Fruit fly (Drosophila melanogaster): Measurements from ENCODE around the gene RpS10b.

Gene RpS10b

DNA sequence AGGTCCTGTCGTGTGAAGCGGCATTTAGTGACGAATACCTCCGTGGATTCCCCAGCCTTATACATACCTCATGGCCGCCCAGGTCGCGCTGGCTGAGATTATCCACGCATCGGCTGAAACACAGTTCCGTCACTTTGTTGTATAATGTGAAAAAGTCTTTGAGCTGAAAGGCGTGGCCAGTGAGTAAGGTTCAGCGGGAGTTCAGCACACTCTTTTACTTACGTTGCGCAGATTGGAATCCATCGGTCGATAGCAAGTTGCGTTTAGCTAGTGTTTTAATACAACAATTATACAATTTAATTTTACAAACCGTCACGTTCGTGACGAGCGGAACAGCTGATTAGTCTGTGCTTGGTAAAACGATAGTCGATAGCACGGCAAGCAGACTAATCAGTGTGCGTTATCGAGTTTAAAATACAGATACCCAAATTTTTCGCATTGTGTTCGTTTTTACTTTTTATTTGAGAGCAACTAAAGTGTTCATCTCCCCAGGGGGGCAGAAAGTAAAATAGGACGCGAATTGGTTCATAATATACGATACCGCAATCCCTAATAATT lies 20.4 kb downstream of the RpS10b start, which contains the start of the genes Pstk and Tim9b (continued):
- TF ChIP-seq CG2116 (GFP tag; optimal IDR thresholded peaks at IDR 0.05) (peak; percentile 89), CG2129 (GFP tag; IDR thresholded peaks at IDR 0.05; ENCODE audit: partially characterized antibody) (0 out of 2 replicates have a peak, but pooled peaks have one; percentile 15), Dll (GFP tag; IDR thresholded peaks at IDR 0.05; ENCODE audit: partially characterized antibody) (peak; percentile 49; the same call in 3 of the 4 replicates)

DNA sequence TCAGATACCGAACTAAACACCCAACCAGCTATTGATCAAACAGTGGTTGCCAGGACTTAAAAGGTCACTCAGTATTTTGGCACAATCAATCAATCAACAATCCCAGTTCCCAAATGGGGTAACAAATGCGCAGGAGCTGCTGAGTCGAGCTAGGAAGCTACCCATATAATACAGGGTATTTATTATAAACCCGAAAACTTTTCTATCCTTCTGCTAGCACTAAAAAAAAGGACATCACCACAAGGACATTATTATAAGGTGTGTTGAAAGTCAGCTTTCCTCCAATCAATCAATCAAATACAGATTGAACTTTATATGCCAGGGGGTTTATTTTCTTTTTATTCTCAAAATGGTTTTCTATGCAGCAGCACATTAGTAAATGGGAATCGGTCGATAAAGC lies 23.3 kb downstream of the RpS10b start, which contains the start of gene CG14221:
Gene CG14221, minus strand, starts transcription at position 101 of the 400 bp plus-strand sequence.
- TF ChIP-seq Hmx (GFP tag; optimal IDR thresholded peaks at IDR 0.05) (no peak), Opbp (GFP tag; IDR thresholded peaks at IDR 0.05; ENCODE audit: partially characterized antibody) (no peak), stc (GFP tag; IDR thresholded peaks at IDR 0.05) (no peak), CG10959 (GFP tag; IDR thresholded peaks at IDR 0.05) (no peak), bab2 (GFP tag; optimal IDR thresholded peaks at IDR 0.05) (no peak), Fer3 (tag; optimal IDR thresholded peaks at IDR 0.05) (no peak), CG12071 (GFP tag; optimal IDR thresholded peaks at IDR 0.05) (no peak), sr (GFP tag; IDR thresholded peaks at IDR 0.05) (no peak), gce (GFP tag; IDR thresholded peaks at IDR 0.05) (no peak)

DNA sequence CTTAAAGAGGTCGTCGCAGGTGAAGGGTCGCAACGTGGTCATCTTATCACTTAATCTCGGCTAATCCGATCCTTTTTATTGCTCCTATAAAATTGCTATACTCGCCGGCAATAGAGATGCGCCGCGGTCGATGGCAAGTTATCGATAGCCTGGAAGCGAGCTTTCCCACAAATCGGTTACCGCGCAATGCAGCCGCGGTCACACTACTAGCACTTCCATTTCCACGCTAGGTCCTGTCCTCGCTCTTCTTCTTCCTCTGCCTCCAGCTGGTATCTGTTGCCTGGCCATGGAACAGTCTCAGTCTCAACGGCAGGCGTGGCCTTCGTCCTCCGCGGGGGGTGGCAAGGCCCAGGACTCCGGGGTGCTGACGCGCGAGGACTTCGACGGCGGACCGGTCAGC lies 25.1 kb downstream of the RpS10b start, which contains the start of the genes Naa20A and MKP-4:
Gene Naa20A, minus strand, starts transcription at position 151 of the 400 bp plus-strand sequence.
Gene MKP-4, plus strand, starts transcription at position 191 of the 400 bp plus-strand sequence.
- TF ChIP-seq run (tag; optimal IDR thresholded peaks at IDR 0.05) (no peak), otp (GFP tag; IDR thresholded peaks at IDR 0.05) (no peak), trem (tag; optimal IDR thresholded peaks at IDR 0.05) (peak; percentile 26), ftz-f1 (GFP tag; optimal IDR thresholded peaks at IDR 0.05) (peak; percentile 68), sc (optimal IDR thresholded peaks at IDR 0.05) (no peak), sc (GFP tag; optimal IDR thresholded peaks at IDR 0.05) (no peak), CG17186 (GFP tag; optimal IDR thresholded peaks at IDR 0.05) (peak; percentile 75), wdn (GFP tag; IDR thresholded peaks at IDR 0.05) (no peak), inv (GFP tag; IDR thresholded peaks at IDR 0.05; ENCODE audit: partially characterized antibody) (peak; percentile 55; the same call in 1 of the 2 replicates), dm (GFP tag; optimal IDR thresholded peaks at IDR 0.05) (peak; percentile 40), knrl (GFP tag; IDR thresholded peaks at IDR 0.05; ENCODE audit: partially characterized antibody) (peak; percentile 68), CG34376 (GFP tag; optimal IDR thresholded peaks at IDR 0.05) (peak; percentile 14), CG13624 (GFP tag; optimal IDR thresholded peaks at IDR 0.05) (peak; percentile 31), Eip74EF (GFP tag; optimal IDR thresholded peaks at IDR 0.05) (no peak), ind (GFP tag; optimal IDR thresholded peaks at IDR 0.05) (no peak), CG12659 (GFP tag; optimal IDR thresholded peaks at IDR 0.05) (peak; percentile 36), CG11456 (GFP tag; IDR thresholded peaks at IDR 0.05) (no peak), hbn (GFP tag; IDR thresholded peaks at IDR 0.05; ENCODE audit: partially characterized antibody) (peak; percentile 67), eve (GFP tag; optimal IDR thresholded peaks at IDR 0.05) (no peak), CHES-1-like (GFP tag; optimal IDR thresholded peaks at IDR 0.05) (no peak), NK7.1 (GFP tag; optimal IDR thresholded peaks at IDR 0.05) (no peak), CG17802 (tag; optimal IDR thresholded peaks at IDR 0.05) (peak; percentile 96), CG34224 (GFP tag; IDR thresholded peaks at IDR 0.05; ENCODE audit: partially characterized antibody) (peak; percentile 70), CG4404 (GFP tag; IDR thresholded peaks at IDR 0.05) (no peak), Dp (GFP tag; optimal IDR thresholded peaks at IDR 0.05) (peak; percentile 49), CrebB (tag; optimal IDR thresholded peaks at IDR 0.05) (no peak), CG15479 (GFP tag; optimal IDR thresholded peaks at IDR 0.05) (no peak), CG2116 (GFP tag; optimal IDR thresholded peaks at IDR 0.05) (peak; percentile 69), Fer1 (GFP tag; optimal IDR thresholded peaks at IDR 0.05) (peak; percentile 5), CG11247 (GFP tag; IDR thresholded peaks at IDR 0.05) (no peak), pzg (GFP tag; optimal IDR thresholded peaks at IDR 0.05) (peak; percentile 77), stwl (tag; optimal IDR thresholded peaks at IDR 0.05) (peak; percentile 48), Ets97D (GFP tag; optimal IDR thresholded peaks at IDR 0.05) (peak; percentile 49), Hsf (GFP tag; optimal IDR thresholded peaks at IDR 0.05) (no peak), CG18011 (GFP tag; optimal IDR thresholded peaks at IDR 0.05) (no peak)

All from whole organism, embryonic.